Fruit fly (Drosophila melanogaster) whole organism: ENCODE results near the gene Dbp73D.

ENCODE experiments used
- CG8478 ChIP-seq: fragments of >200 bp; optimal IDR thresholded peaks from 2 replicates; lab custom pipeline; 2018; ENCODE audit warnings: inconsistent platforms
- Dll ChIP-seq: fragments of >200 bp; optimal IDR thresholded peaks from 2 replicates; lab custom pipeline; 2017
- EcR ChIP-seq, 2 experiments: fragments of >200 bp; optimal IDR thresholded peaks; 2 replicates each; lab custom pipeline; 2017; ENCODE audit warnings: missing biosample characterization in 2 of 2, missing genetic modification characterization in 2 of 2, missing genetic modification reagents in 2 of 2
- pan ChIP-seq: fragments of >200 bp; optimal IDR thresholded peaks from 2 replicates; lab custom pipeline; 2017
- psq ChIP-seq: fragments of >200 bp; optimal IDR thresholded peaks from 2 replicates; lab custom pipeline; 2017
- usp ChIP-seq: fragments of >200 bp; optimal IDR thresholded peaks from 2 replicates; lab custom pipeline; 2017; ENCODE audit warnings: missing biosample characterization, missing genetic modification characterization, mixed read lengths

Gene Dbp73D

DNA sequence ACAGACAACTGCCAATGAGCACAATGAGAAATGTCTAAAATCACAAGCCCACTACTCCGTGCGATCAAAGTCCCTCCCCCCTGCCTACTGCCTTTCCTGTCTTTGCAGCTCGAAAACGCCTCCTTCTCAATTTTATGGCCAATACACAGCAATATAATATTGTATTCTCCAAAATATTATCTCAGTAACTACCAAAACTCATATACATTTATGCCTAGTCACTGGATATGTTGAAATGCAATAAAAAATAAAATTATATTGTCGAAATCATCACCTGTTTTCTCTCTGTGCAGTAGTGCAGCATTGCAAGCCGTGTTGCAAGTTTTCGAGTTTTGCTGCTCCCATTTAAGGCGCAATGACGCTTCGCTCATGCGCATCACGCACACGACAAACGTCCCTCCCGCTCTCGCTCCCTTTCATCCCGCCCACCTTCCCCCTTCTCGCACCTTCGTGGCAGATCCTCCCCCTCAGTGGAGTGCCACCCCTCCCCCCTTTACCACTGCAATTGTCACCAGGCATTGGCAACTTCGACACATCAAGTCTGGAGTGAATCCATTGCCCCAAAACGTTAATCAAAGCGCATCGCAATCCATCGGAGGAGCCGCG, 28.0 kb upstream of the Dbp73D start:
- TF ChIP-seq CG8478 (lab: Kevin White, UChicago): no peak
- no peak for TF ChIP-seq EcR (GFP tag; optimal IDR thresholded peaks at IDR 0.05; lab: Kevin White, UChicago)
- TF ChIP-seq usp (GFP tag; lab: Kevin White, UChicago): no peak
- TF ChIP-seq pan: no peak
- no peak for TF ChIP-seq Dll
- no peak for TF ChIP-seq psq (lab: Kevin White, UChicago)

DNA sequence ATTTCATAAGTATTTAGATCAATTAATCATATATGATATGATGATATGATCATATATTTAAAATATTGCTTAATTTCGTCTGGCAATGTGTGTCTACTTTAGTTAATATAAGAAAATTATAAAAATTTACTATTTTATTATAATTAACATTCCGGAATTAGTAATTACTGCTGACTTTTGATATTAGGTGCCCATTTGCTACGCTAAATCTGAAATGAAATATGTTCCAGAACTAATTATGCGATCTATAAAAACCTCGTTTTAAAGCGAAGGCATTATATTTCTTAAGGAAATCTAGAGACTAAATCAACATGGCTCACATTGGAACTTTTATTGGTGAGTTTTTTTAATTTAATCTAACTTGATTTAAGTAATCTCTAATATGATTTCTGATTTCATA, 24.6 kb upstream of the Dbp73D start, which contains the start of gene CG42852:
TSS of gene CG42852 (plus strand) at position 301 of the 400 bp plus-strand sequence.
- no peak for TF ChIP-seq Dll

dm6 chr3L:16752402-16753096, 21.9 kb upstream of the Dbp73D start:
- TF ChIP-seq usp (GFP tag; lab: Kevin White, UChicago) (no peak), EcR (GFP tag; optimal IDR thresholded peaks at IDR 0.05; lab: Kevin White, UChicago) (peak in 1 of 2 experiments; percentile 73), Dll (no peak)

DNA sequence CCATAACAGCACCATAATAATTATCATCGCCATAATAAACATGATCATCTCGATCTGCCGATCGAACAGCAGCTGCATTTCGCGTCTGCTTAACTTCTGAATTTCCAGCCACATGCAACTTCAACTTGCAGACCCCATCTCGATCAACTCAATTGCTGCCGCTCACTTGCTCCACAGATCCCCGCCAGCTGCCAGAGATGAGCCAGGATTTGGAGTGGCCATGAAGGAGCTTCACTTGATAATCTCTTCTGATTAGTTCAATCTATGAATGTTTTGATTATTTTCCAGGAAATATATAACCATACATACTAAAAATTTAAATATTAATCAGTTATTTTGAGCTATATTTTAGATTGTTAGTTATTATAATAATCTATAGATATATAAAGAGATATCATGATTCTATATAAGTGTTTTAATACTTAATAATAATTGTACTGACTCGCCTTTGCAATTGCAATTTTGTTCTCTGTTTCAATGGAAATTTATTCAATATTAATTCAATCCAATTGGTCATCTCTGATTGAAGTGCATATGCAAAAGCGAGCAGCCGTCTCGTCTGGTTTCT, 21.0 kb upstream of the Dbp73D start:
- TF ChIP-seq usp (GFP tag; lab: Kevin White, UChicago) (no peak), pan (no peak), psq (lab: Kevin White, UChicago) (no peak), EcR (GFP tag; optimal IDR thresholded peaks at IDR 0.05; lab: Kevin White, UChicago) (no peak), Dll (no peak), CG8478 (lab: Kevin White, UChicago) (no peak)

DNA sequence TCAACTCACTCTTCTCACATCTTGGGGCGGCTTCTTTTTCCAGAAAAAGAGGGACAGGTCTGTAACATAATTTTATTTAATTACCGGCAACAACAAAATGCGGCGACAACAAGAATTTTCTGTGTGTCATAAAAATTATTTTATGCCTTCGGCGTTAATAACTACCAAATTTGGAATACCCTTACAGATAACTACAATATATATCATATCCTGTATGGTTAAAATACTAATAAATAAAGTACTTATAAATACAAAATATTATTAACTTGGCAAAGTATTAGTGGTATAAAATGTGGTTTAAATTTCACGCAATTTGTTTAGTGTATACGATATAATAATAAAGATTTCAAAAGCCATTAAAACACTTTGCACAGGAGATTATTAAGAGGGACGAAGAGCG, 20.1 kb upstream of the Dbp73D start:
- TF ChIP-seq psq (lab: Kevin White, UChicago): no peak
- TF ChIP-seq usp (GFP tag; lab: Kevin White, UChicago): no peak

DNA sequence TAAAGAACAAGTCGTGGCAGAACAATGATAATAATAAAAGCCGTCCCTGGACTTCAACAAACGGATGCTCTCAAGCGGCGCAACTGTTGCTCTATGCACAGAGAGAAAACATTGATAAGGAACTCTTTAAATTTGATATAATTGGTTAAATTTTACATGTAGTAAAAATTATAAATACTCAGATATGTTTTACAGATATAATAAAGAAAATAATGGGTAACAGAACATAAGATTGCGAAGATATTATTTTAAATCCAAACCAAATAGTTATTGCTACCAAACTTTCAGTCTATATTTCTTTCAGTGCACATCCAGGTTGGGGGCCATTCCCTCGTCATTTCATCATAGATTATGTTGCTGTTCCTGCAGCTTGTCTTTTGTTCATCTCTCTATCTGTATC, 19.1 kb upstream of the Dbp73D start:
- TF ChIP-seq usp (GFP tag; lab: Kevin White, UChicago): no peak
- TF ChIP-seq CG8478 (lab: Kevin White, UChicago): no peak
- no peak for TF ChIP-seq EcR (GFP tag; optimal IDR thresholded peaks at IDR 0.05; lab: Kevin White, UChicago)
- no peak for TF ChIP-seq psq (lab: Kevin White, UChicago)
- TF ChIP-seq Dll: no peak
- no peak for TF ChIP-seq pan

dm6 chr3L:16748343-16748742, 17.7 kb upstream of the Dbp73D start:
- TF ChIP-seq Dll (no peak), EcR (GFP tag; optimal IDR thresholded peaks at IDR 0.05; lab: Kevin White, UChicago) (no peak), psq (lab: Kevin White, UChicago) (no peak), CG8478 (lab: Kevin White, UChicago) (no peak), usp (GFP tag; lab: Kevin White, UChicago) (no peak), pan (no peak)

DNA sequence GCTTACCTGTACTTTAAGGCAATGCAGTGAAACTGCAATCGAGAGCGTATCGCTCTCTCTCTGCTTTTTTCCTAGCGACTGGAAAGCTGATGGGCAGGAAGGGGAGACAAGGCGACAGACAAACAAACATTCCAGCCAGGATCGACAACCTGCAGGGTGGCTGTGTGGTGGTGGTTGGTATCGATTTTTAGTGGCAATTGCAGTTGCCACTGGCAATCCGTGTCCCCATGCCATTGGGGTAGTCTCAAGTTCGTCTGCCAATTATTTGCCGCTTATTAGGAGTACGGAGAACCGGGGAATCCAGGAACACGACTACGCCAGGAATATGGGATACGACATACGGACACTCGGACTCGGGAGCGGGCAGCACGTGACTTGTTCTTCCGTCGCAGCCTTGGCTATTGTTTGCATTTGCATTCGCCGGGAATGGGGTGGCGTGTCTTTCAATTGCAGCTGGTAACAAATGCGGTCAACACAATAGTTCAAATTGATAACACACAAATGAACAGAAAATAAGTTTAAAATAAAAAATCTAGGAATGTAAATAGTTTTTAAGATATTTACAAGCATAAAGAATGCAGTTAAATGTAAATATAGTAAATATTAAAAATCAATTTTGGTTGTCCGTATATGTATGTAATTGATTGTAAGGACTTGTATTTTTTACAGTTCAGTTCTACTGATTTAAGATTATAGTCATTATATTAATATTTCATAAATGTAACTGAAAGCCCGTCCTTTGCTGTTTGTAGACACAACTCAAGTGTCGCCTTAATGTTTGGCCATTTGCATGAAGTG, 16.2 kb upstream of the Dbp73D start:
- TF ChIP-seq psq (lab: Kevin White, UChicago) (no peak), usp (GFP tag; lab: Kevin White, UChicago) (no peak), pan (no peak), EcR (GFP tag; optimal IDR thresholded peaks at IDR 0.05; lab: Kevin White, UChicago) (no peak), CG8478 (lab: Kevin White, UChicago) (no peak), Dll (no peak)

dm6 chr3L:16743906-16744704, 13.5 kb upstream of the Dbp73D start:
- TF ChIP-seq psq (lab: Kevin White, UChicago) (no peak), Dll (no peak), CG8478 (lab: Kevin White, UChicago) (no peak), usp (GFP tag; lab: Kevin White, UChicago) (no peak), pan (no peak), EcR (GFP tag; optimal IDR thresholded peaks at IDR 0.05; lab: Kevin White, UChicago) (no peak)

DNA sequence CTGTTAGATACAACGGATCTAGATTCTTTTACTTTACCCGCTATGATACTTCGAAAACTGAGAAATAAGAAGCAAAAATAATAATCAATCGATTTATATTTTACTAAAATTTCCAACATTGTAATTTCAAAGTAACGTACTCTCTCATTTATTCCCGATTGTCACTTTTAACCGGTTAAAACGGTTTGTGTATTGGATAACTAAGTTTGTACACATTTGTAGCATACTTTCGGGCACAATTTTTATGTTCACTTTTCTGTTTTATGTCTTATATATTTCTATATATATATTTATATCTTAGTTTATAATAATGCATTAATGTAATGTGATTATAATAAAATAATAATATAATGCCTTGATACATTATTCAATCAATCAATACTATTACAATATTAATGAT, 11.0 kb upstream of the Dbp73D start:
- no peak for TF ChIP-seq CG8478 (lab: Kevin White, UChicago)
- no peak for TF ChIP-seq psq (lab: Kevin White, UChicago)
- TF ChIP-seq EcR (GFP tag; optimal IDR thresholded peaks at IDR 0.05; lab: Kevin White, UChicago): no peak
- TF ChIP-seq pan: no peak
- TF ChIP-seq Dll: no peak
- no peak for TF ChIP-seq usp (GFP tag; lab: Kevin White, UChicago)

DNA sequence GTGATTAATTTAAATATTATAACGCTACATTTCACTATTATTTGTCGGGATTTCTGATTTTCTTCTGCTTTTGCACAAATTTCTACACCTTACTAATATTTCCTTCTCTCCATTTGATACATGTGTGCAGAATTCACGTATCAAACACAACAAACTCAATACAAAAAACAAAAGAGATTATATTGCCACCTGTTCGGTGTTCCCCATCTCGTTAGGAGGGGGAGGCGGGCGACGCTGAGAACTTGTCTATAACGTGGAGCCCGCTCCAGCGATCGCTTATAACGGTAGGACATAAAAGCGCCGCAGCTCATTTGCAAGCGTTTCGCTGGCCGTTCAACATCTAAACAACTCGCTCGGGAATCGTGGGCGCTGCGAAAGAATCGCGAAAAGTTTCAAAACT, 2.6 kb upstream of the Dbp73D start, which contains the start of gene CG9701:
TSS of gene CG9701 (plus strand) at position 301 of the 400 bp plus-strand sequence.
- TF ChIP-seq psq (lab: Kevin White, UChicago) (no peak), EcR (GFP tag; optimal IDR thresholded peaks at IDR 0.05; lab: Kevin White, UChicago) (no peak), CG8478 (lab: Kevin White, UChicago) (no peak), Dll (no peak), pan (no peak), usp (GFP tag; lab: Kevin White, UChicago) (no peak)
